Fruit fly (Drosophila melanogaster): ENCODE results near the gene Gr22a.

- TF ChIP-seq CG14711 (tag; optimal IDR thresholded peaks at IDR 0.05), result no peak
- no peak for TF ChIP-seq Crg-1 (GFP tag; optimal IDR thresholded peaks at IDR 0.05)
- TF ChIP-seq Mnt (GFP tag; optimal IDR thresholded peaks at IDR 0.05), result no peak
- TF ChIP-seq tj (GFP tag; optimal IDR thresholded peaks at IDR 0.05), result no peak
- TF ChIP-seq CG33017 (tag; optimal IDR thresholded peaks at IDR 0.05), result no peak
- no peak for TF ChIP-seq CG11617 (GFP tag; optimal IDR thresholded peaks at IDR 0.05)
- TF ChIP-seq ovo (GFP tag; optimal IDR thresholded peaks at IDR 0.05), result no peak
- TF ChIP-seq pad (GFP tag; optimal IDR thresholded peaks at IDR 0.05), result no peak
- no peak for TF ChIP-seq toe (GFP tag; optimal IDR thresholded peaks at IDR 0.05)
- TF ChIP-seq bab1 (GFP tag; optimal IDR thresholded peaks at IDR 0.05), result no peak
- no peak for TF ChIP-seq CG1620 (GFP tag; optimal IDR thresholded peaks at IDR 0.05)
- TF ChIP-seq CG12768 (GFP tag; optimal IDR thresholded peaks at IDR 0.05), result no peak
- TF ChIP-seq CG7045 (GFP tag; optimal IDR thresholded peaks at IDR 0.05), result no peak
Observed at dm6 chr2L:1837717-1838368, 43.1 kb upstream of the Gr22a start.
